Worm (Caenorhabditis elegans) whole organism, mixed stage, embryonic: ENCODE data around the gene T24C4.2.

Source experiments
- M03D4.4 ChIP-seq: sonication (generic microtip); optimal IDR thresholded peaks from 2 replicates; lab custom pipeline; 2017; ENCODE audit warnings: mild to moderate bottlenecking, missing genetic modification characterization, missing compliant biosample characterization
- drap-1 ChIP-seq: fragments of 200-800 bp; sonication (Bioruptor generic); optimal IDR thresholded peaks from 3 replicates; lab custom pipeline; 2018; ENCODE audit warnings: mild to moderate bottlenecking, missing genetic modification characterization, missing compliant biosample characterization
- ham-2 ChIP-seq: fragments of 200-800 bp; sonication (Bioruptor generic); optimal IDR thresholded peaks from 2 replicates; lab custom pipeline; 2018; ENCODE audit warnings: mild to moderate bottlenecking, missing genetic modification characterization, missing compliant biosample characterization
- mab-5 ChIP-seq: fragments of 150-350 bp; optimal IDR thresholded peaks from 2 replicates; lab custom pipeline; 2014; ENCODE audit warnings: missing biosample characterization, missing genetic modification characterization
- nhr-28 ChIP-seq: fragments of 150-350 bp; optimal IDR thresholded peaks from 2 replicates; lab custom pipeline; 2014; ENCODE audit warnings: missing biosample characterization, missing genetic modification characterization
- snpc-4 ChIP-seq: fragments of 150-350 bp; optimal IDR thresholded peaks from 2 replicates; lab custom pipeline; 2014; ENCODE audit warnings: missing biosample characterization, missing genetic modification characterization
- unc-120 ChIP-seq: sonication (generic microtip); optimal IDR thresholded peaks from 2 replicates; lab custom pipeline; 2017; ENCODE audit warnings: missing genetic modification characterization, missing compliant biosample characterization; ENCODE audit not compliant: poor library complexity, severe bottlenecking
- unc-39 ChIP-seq: fragments of 150-350 bp; optimal IDR thresholded peaks from 2 replicates; lab custom pipeline; 2014; ENCODE audit warnings: missing biosample characterization, missing genetic modification characterization
- unc-62 ChIP-seq: fragments of 150-350 bp; optimal IDR thresholded peaks from 2 replicates; lab custom pipeline; 2014; ENCODE audit warnings: missing biosample characterization, missing genetic modification reagents, missing genetic modification characterization

Gene T24C4.2

ce11 chrIII:831961-832360 lies 37.8 kb downstream of the T24C4.2 start, which contains the start of gene ceeh-1:
Gene ceeh-1 (minus strand): TSS chrIII:832277.
- TF ChIP-seq mab-5 (no peak), ham-2 (GFP tag; lab: Kevin White, UChicago) (no peak)

- TF ChIP-seq ham-2 (GFP tag; lab: Kevin White, UChicago) (no peak), snpc-4 (no peak), nhr-28 (tag; lab: Kevin White, UChicago) (no peak), unc-39 (tag; lab: Kevin White, UChicago) (no peak), M03D4.4 (tag; lab: Kevin White, UChicago) (no peak)
- TF ChIP-seq, all 35 proteins: peak for 0
Measured at ce11 chrIII:825256-825655, 44.5 kb downstream of the T24C4.2 start.

ce11 chrIII:822546-823272 lies 47.1 kb downstream of the T24C4.2 start, which contains the start of gene clec-149:
Gene clec-149 (plus strand): TSS chrIII:823222.
- TF ChIP-seq unc-120 (tag; lab: Kevin White, UChicago): no peak
- no peak for TF ChIP-seq drap-1 (GFP tag; lab: Kevin White, UChicago)
- peak; percentile 43 for TF ChIP-seq unc-62

- no peak for TF ChIP-seq mab-5
Measured at ce11 chrIII:819313-819712, 50.5 kb downstream of the T24C4.2 start.
